Fruit fly (Drosophila melanogaster): ENCODE data around the gene Set.

The Set gene

DNA sequence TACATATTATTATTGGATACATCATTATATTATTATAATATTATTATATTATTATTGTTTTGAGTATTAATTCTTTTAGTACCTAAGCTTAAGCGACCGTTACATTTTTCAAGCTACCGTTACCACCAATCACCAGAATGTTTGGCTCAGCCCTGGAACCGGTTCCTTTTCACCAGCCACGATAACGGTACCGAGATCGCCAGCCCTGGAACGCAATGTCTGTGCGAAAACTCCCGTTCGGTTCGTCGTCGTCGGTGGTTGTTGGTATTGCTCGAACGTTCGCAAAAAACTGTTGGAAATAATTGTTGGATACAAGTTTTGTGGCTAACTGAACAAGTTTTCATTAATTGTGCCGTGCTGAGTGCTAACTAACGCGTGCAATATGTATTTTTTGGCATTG, 13.6 kb upstream of the Set start, which contains the start of gene CG42404 (continued):
- TF ChIP-seq pan (optimal IDR thresholded peaks at IDR 0.05): no peak
- no peak for TF ChIP-seq pan (GFP tag; optimal IDR thresholded peaks at IDR 0.05 in 1 of 2, IDR thresholded peaks at IDR 0.05 in 1 of 2)
- TF ChIP-seq CG13287 (GFP tag; IDR thresholded peaks at IDR 0.05; ENCODE audit: partially characterized antibody): no peak
- no peak for TF ChIP-seq da (GFP tag; optimal IDR thresholded peaks at IDR 0.05)
- no peak for TF ChIP-seq Dll (GFP tag; IDR thresholded peaks at IDR 0.05; ENCODE audit: partially characterized antibody)
- TF ChIP-seq CG34224 (GFP tag; IDR thresholded peaks at IDR 0.05; ENCODE audit: partially characterized antibody): no peak
- TF ChIP-seq GATAe (GFP tag; conservative IDR thresholded peaks at IDR 0.05): no peak
- TF ChIP-seq CG13123 (GFP tag; optimal IDR thresholded peaks at IDR 0.05): no peak
- no peak for TF ChIP-seq CG17802 (tag; optimal IDR thresholded peaks at IDR 0.05)
- no peak for TF ChIP-seq cato (GFP tag; optimal IDR thresholded peaks at IDR 0.05; ENCODE audit: borderline replicate concordance)
- peak; percentile 7 for TF ChIP-seq CG2712 (tag; optimal IDR thresholded peaks at IDR 0.05)
- TF ChIP-seq org-1 (GFP tag; optimal IDR thresholded peaks at IDR 0.05): no peak
- no peak for TF ChIP-seq zfh2 (GFP tag; optimal IDR thresholded peaks at IDR 0.05)

DNA sequence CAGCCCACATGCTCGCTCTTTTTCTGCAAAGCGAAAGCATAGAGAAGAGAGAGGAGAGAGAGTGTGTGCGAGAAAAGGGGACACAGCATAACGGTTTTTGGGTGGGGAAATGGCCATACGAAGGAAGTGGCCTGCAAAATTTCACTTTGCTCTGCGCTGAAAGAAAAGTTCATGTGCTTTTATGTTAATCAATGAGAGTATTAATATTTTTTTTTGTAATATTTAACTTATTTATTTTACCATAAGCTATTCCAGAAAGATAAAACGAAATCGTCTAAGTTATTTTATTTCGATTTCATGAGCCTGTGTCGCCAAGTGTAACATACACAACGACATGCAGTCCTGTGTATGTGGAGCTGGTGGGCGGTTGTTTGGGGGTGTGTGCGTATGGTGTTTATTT, 12.9 kb upstream of the Set start:
- TF ChIP-seq Ada2b (GFP tag; IDR thresholded peaks at IDR 0.05) (peak; percentile 74), pb (GFP tag; optimal IDR thresholded peaks at IDR 0.05) (no peak), Med (GFP tag) (peak; percentile 77), sob (GFP tag; IDR thresholded peaks at IDR 0.05) (peak; percentile 79), bcd (GFP tag; optimal IDR thresholded peaks at IDR 0.05) (peak; percentile 65), Bteb2 (GFP tag; optimal IDR thresholded peaks at IDR 0.05) (peak; percentile 9), crp (GFP tag; optimal IDR thresholded peaks at IDR 0.05) (peak in 1 of 2 experiments; percentile 2), CG15269 (tag; optimal IDR thresholded peaks at IDR 0.05) (no peak), cato (GFP tag; optimal IDR thresholded peaks at IDR 0.05; ENCODE audit: borderline replicate concordance) (no peak), CG17802 (tag; optimal IDR thresholded peaks at IDR 0.05) (no peak), CG14860 (GFP tag; IDR thresholded peaks at IDR 0.05; ENCODE audit: partially characterized antibody) (no peak), Sin3A (optimal IDR thresholded peaks at IDR 0.05) (no peak), CG1647 (GFP tag; optimal IDR thresholded peaks at IDR 0.05) (no peak), CG6689 (GFP tag; IDR thresholded peaks at IDR 0.05) (peak; percentile 64), ken (GFP tag; IDR thresholded peaks at IDR 0.05) (peak; percentile 65; the same call in 1 of the 3 replicates), gcm2 (GFP tag; optimal IDR thresholded peaks at IDR 0.05) (no peak), Sry-β (GFP tag; optimal IDR thresholded peaks at IDR 0.05) (no peak), lmd (GFP tag; IDR thresholded peaks at IDR 0.05) (peak; percentile 65), tio (GFP tag; optimal IDR thresholded peaks at IDR 0.05) (no peak), stc (GFP tag; IDR thresholded peaks at IDR 0.05) (peak; percentile 71), CG10543 (GFP tag; optimal IDR thresholded peaks at IDR 0.05) (no peak), CG3065 (GFP tag; optimal IDR thresholded peaks at IDR 0.05) (no peak), tup (GFP tag; optimal IDR thresholded peaks at IDR 0.05) (no peak), bsh (GFP tag; optimal IDR thresholded peaks at IDR 0.05) (no peak), CG10979 (tag; optimal IDR thresholded peaks at IDR 0.05) (peak; percentile 45), Aef1 (GFP tag; IDR thresholded peaks at IDR 0.05) (peak; percentile 66; the same call in 2 of the 3 replicates), Nf-YC (tag; optimal IDR thresholded peaks at IDR 0.05) (no peak), fd96Cb (tag; optimal IDR thresholded peaks at IDR 0.05) (peak; percentile 30), Mes4 (GFP tag; optimal IDR thresholded peaks at IDR 0.05) (no peak), chn (GFP tag; optimal IDR thresholded peaks at IDR 0.05) (no peak), E2f2 (GFP tag; IDR thresholded peaks at IDR 0.05) (peak; percentile 51), Dfd (GFP tag; optimal IDR thresholded peaks at IDR 0.05) (no peak), CG11093 (GFP tag; IDR thresholded peaks at IDR 0.05) (peak; percentile 63; the same call in 2 of the 3 replicates), cg (GFP tag; optimal IDR thresholded peaks at IDR 0.05) (no peak), CG9876 (GFP tag; optimal IDR thresholded peaks at IDR 0.05) (no peak), sisA (GFP tag; IDR thresholded peaks at IDR 0.05) (peak; percentile 63), Xrp1 (GFP tag; IDR thresholded peaks at IDR 0.05) (peak; percentile 81), Meics (GFP tag; optimal IDR thresholded peaks at IDR 0.05) (no peak), Jarid2 (GFP tag; optimal IDR thresholded peaks at IDR 0.05) (no peak)

All from whole organism, embryonic.